Fruit fly (Drosophila melanogaster): Measurements from ENCODE around the gene CG12506.
A peak's percentile ranks its signal among the peaks of the same experiment; 100 is the strongest.

CG12506 gene

dm6 chr2L:819315-820032, 46.1 kb downstream of the CG12506 start, which contains the start of the genes PGAP2 and Clp (continued):
- TF ChIP-seq ato (GFP tag; IDR thresholded peaks at IDR 0.05; ENCODE audit: partially characterized antibody): peak; percentile 31; the same call in 1 of the 2 replicates
- no peak for TF ChIP-seq Bgb (GFP tag; IDR thresholded peaks at IDR 0.05; ENCODE audit: partially characterized antibody)
- peak; percentile 26 for TF ChIP-seq CG15479 (GFP tag; optimal IDR thresholded peaks at IDR 0.05)
- peak; percentile 73 for TF ChIP-seq CG12155 (GFP tag; optimal IDR thresholded peaks at IDR 0.05)
- TF ChIP-seq Sin3A (optimal IDR thresholded peaks at IDR 0.05): peak; percentile 61
- peak; percentile 82 for TF ChIP-seq CG13775 (GFP tag; optimal IDR thresholded peaks at IDR 0.05)
- no peak for TF ChIP-seq CG5953 (GFP tag; IDR thresholded peaks at IDR 0.05)
- peak; percentile 61 for TF ChIP-seq NfI (GFP tag; optimal IDR thresholded peaks at IDR 0.05)
- TF ChIP-seq CG17186 (GFP tag; optimal IDR thresholded peaks at IDR 0.05): peak; percentile 48
- TF ChIP-seq ftz-f1 (GFP tag; optimal IDR thresholded peaks at IDR 0.05): no peak
- TF ChIP-seq Hr39 (optimal IDR thresholded peaks at IDR 0.05): no peak
- TF ChIP-seq exex (tag; optimal IDR thresholded peaks at IDR 0.05): peak; percentile 53
- TF ChIP-seq CG32767 (GFP tag; IDR thresholded peaks at IDR 0.05): peak; percentile 71; the same call in 1 of the 2 replicates
- TF ChIP-seq CG7271 (tag; optimal IDR thresholded peaks at IDR 0.05): peak; percentile 5
- TF ChIP-seq pan (optimal IDR thresholded peaks at IDR 0.05): no peak
- peak in 1 of 2 experiments; percentile 71 for TF ChIP-seq pan (GFP tag; optimal IDR thresholded peaks at IDR 0.05 in 1 of 2, IDR thresholded peaks at IDR 0.05 in 1 of 2)
- TF ChIP-seq CG34376 (GFP tag; optimal IDR thresholded peaks at IDR 0.05): no peak
- TF ChIP-seq pb (GFP tag; optimal IDR thresholded peaks at IDR 0.05): no peak
- no peak for TF ChIP-seq prd (optimal IDR thresholded peaks at IDR 0.05)
- peak; percentile 85 for TF ChIP-seq prd (GFP tag; IDR thresholded peaks at IDR 0.05)
- no peak for TF ChIP-seq crol (GFP tag; IDR thresholded peaks at IDR 0.05)
- TF ChIP-seq otp (GFP tag; IDR thresholded peaks at IDR 0.05): 0 out of 3 replicates have a peak, but pooled peaks have one; percentile 26
- peak; percentile 87 for TF ChIP-seq sens (GFP tag)
- peak; percentile 98 for TF ChIP-seq CG9437 (GFP tag; optimal IDR thresholded peaks at IDR 0.05)
- peak; percentile 77 for TF ChIP-seq sob (GFP tag; IDR thresholded peaks at IDR 0.05)
- peak; percentile 20 for TF ChIP-seq Ravus (GFP tag; IDR thresholded peaks at IDR 0.05)
- peak; percentile 79 for TF ChIP-seq CG12104 (GFP tag; optimal IDR thresholded peaks at IDR 0.05)
- TF ChIP-seq Fer1 (GFP tag; optimal IDR thresholded peaks at IDR 0.05): peak; percentile 51
- peak; percentile 19 for TF ChIP-seq CG3065 (GFP tag; optimal IDR thresholded peaks at IDR 0.05)
- TF ChIP-seq CG13123 (GFP tag; optimal IDR thresholded peaks at IDR 0.05): peak; percentile 38
- no peak for TF ChIP-seq br (optimal IDR thresholded peaks at IDR 0.05)
- no peak for TF ChIP-seq CG12071 (GFP tag; optimal IDR thresholded peaks at IDR 0.05)
- no peak for TF ChIP-seq CG4707 (GFP tag; optimal IDR thresholded peaks at IDR 0.05)
- peak; percentile 64 for TF ChIP-seq Hmr (GFP tag; optimal IDR thresholded peaks at IDR 0.05)
- TF ChIP-seq lbe (GFP tag; optimal IDR thresholded peaks at IDR 0.05): peak; percentile 41
- peak; percentile 20; the same call in 1 of the 2 replicates for TF ChIP-seq rib (GFP tag; IDR thresholded peaks at IDR 0.05)
- peak; percentile 42 for TF ChIP-seq caup (GFP tag; optimal IDR thresholded peaks at IDR 0.05; ENCODE audit: severe bottlenecking)
- TF ChIP-seq pho (GFP tag; optimal IDR thresholded peaks at IDR 0.05): peak; percentile 60
- peak; percentile 36 for TF ChIP-seq gcm (GFP tag; optimal IDR thresholded peaks at IDR 0.05)
- no peak for TF ChIP-seq Deaf1 (tag; optimal IDR thresholded peaks at IDR 0.05)
- TF ChIP-seq cato (GFP tag; optimal IDR thresholded peaks at IDR 0.05; ENCODE audit: borderline replicate concordance): peak; percentile 62
- no peak for TF ChIP-seq Side (GFP tag; optimal IDR thresholded peaks at IDR 0.05)
- no peak for TF ChIP-seq CG2875 (GFP tag; optimal IDR thresholded peaks at IDR 0.05)
- TF ChIP-seq Ets65A (GFP tag): peak; percentile 95
- TF ChIP-seq ssp (GFP tag; IDR thresholded peaks at IDR 0.05): peak; percentile 68
- TF ChIP-seq CG15011 (GFP tag; optimal IDR thresholded peaks at IDR 0.05): peak; percentile 47
- TF ChIP-seq Hr78 (GFP tag; optimal IDR thresholded peaks at IDR 0.05): no peak
- peak; percentile 94 for TF ChIP-seq row (GFP tag; IDR thresholded peaks at IDR 0.05)
- TF ChIP-seq CG18476 (GFP tag; optimal IDR thresholded peaks at IDR 0.05): peak; percentile 53
- TF ChIP-seq lola (GFP tag; optimal IDR thresholded peaks at IDR 0.05): peak in 1 of 3 experiments; percentile 80
